Fruit fly (Drosophila melanogaster): ENCODE data around the gene CG32241.

CG32241 gene

DNA sequence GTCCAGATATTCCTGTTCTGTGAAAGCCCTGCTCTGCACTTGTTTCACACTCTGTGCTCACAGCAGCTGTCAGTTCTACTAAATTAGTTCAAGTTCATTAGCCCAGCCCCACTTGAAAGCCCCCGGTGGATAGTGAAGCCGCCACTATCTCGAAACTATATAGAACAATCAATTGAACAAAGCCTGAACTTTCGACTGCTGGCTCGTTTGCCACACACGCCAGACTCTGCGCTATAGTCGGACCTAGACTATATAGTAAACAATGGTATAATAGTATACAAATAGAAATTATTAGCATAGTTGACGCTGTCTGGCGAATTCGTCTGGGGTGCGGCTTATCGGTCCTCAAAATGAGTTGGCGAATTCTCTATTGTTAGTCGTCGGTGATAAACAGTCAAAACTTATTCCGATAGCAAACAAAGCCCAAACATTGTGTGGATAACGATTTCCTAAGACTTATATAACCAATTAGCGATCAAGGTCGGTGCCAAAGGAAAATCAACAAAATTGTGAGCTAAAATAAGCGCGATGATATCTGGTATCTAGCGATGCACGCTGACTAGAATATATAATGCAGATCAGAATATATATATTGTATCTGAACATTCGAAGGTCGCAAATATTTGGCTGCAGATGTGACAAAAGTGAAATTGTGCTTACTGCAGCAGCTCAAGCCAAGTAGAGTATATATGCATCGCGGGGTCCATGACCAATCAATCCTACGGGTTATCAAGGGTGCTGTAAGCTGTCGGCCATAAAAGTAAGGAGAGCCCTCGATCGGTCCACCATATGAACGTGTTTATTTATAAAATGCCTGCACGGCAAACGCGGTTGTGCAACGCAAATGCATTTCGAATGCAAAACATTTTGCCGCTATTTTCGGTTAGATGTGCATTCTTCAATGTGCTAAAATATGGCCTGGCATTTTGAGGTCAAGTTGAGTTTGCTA is 50.8 kb downstream of the CG32241 start (continued):
- no peak for TF ChIP-seq CG34224 (GFP tag; IDR thresholded peaks at IDR 0.05; ENCODE audit: partially characterized antibody)
- TF ChIP-seq CG17328 (GFP tag; IDR thresholded peaks at IDR 0.05), result no peak
- TF ChIP-seq Ada2b (GFP tag; IDR thresholded peaks at IDR 0.05), result no peak
- TF ChIP-seq trh (GFP tag; optimal IDR thresholded peaks at IDR 0.05), result no peak
- no peak for TF ChIP-seq CG7372 (GFP tag; IDR thresholded peaks at IDR 0.05)
- TF ChIP-seq Xbp1 (GFP tag; optimal IDR thresholded peaks at IDR 0.05), result no peak
- no peak for TF ChIP-seq HLHmδ (GFP tag; optimal IDR thresholded peaks at IDR 0.05)
- TF ChIP-seq zf30C (GFP tag; optimal IDR thresholded peaks at IDR 0.05), result no peak
- no peak for TF ChIP-seq sim (GFP tag; IDR thresholded peaks at IDR 0.05)
- no peak for TF ChIP-seq ATbp (GFP tag; optimal IDR thresholded peaks at IDR 0.05)
- TF ChIP-seq Dad (GFP tag; optimal IDR thresholded peaks at IDR 0.05), result no peak
- no peak for TF ChIP-seq amos (GFP tag; IDR thresholded peaks at IDR 0.05; ENCODE audit: partially characterized antibody)
- no peak for TF ChIP-seq CG7357 (GFP tag; IDR thresholded peaks at IDR 0.05)
- TF ChIP-seq CG18619 (GFP tag; optimal IDR thresholded peaks at IDR 0.05), result no peak
- TF ChIP-seq Lpt (GFP tag; optimal IDR thresholded peaks at IDR 0.05), result no peak
- TF ChIP-seq cas (GFP tag; IDR thresholded peaks at IDR 0.05), result no peak
- no peak for TF ChIP-seq CG10321 (GFP tag; IDR thresholded peaks at IDR 0.05)
- no peak for TF ChIP-seq Dp (GFP tag; optimal IDR thresholded peaks at IDR 0.05)
- TF ChIP-seq zfh2 (GFP tag; optimal IDR thresholded peaks at IDR 0.05), result no peak
- TF ChIP-seq ttk (GFP tag; IDR thresholded peaks at IDR 0.05), result no peak
- TF ChIP-seq CG6272 (GFP tag; IDR thresholded peaks at IDR 0.05), result no peak
- TF ChIP-seq insv (GFP tag; optimal IDR thresholded peaks at IDR 0.05), result no peak
- no peak for TF ChIP-seq twi (tag; optimal IDR thresholded peaks at IDR 0.05)
- no peak for TF ChIP-seq Bgb (GFP tag; IDR thresholded peaks at IDR 0.05; ENCODE audit: partially characterized antibody)
- no peak for TF ChIP-seq CG8281 (tag; optimal IDR thresholded peaks at IDR 0.05)
- TF ChIP-seq CG17186 (GFP tag; optimal IDR thresholded peaks at IDR 0.05), result no peak
- no peak for TF ChIP-seq NfI (GFP tag; optimal IDR thresholded peaks at IDR 0.05)
- TF ChIP-seq CG12236 (GFP tag; optimal IDR thresholded peaks at IDR 0.05), result no peak
- no peak for TF ChIP-seq CG4617 (GFP tag; optimal IDR thresholded peaks at IDR 0.05; ENCODE audit: borderline replicate concordance)
- no peak for TF ChIP-seq Sox100B (GFP tag; optimal IDR thresholded peaks at IDR 0.05)
- TF ChIP-seq CG4282 (GFP tag; optimal IDR thresholded peaks at IDR 0.05), result no peak
- no peak for TF ChIP-seq otp (GFP tag; IDR thresholded peaks at IDR 0.05)
- TF ChIP-seq CG33557 (GFP tag; optimal IDR thresholded peaks at IDR 0.05), result no peak
- TF ChIP-seq CG15514 (GFP tag; optimal IDR thresholded peaks at IDR 0.05), result peak; percentile 6
- no peak for TF ChIP-seq CG15696 (tag; optimal IDR thresholded peaks at IDR 0.05)
- no peak for TF ChIP-seq HmgD (GFP tag; optimal IDR thresholded peaks at IDR 0.05)
- TF ChIP-seq Fer2 (tag; optimal IDR thresholded peaks at IDR 0.05), result no peak
- TF ChIP-seq ato (GFP tag; IDR thresholded peaks at IDR 0.05; ENCODE audit: partially characterized antibody), result no peak
- TF ChIP-seq sens-2 (GFP tag; IDR thresholded peaks at IDR 0.05), result no peak
- no peak for TF ChIP-seq CG13287 (GFP tag; IDR thresholded peaks at IDR 0.05; ENCODE audit: partially characterized antibody)
- no peak for TF ChIP-seq row (GFP tag; IDR thresholded peaks at IDR 0.05)
